Worm (Caenorhabditis elegans) whole organism, midembryonic: ENCODE results near the gene C30G4.2.

ENCODE experiments used
- T22C8.4 ChIP-seq: fragments of 200-800 bp; sonication (Bioruptor generic); IDR thresholded peaks from 2 replicates; pipeline ENCODE4 v1.3.6; 2022; ENCODE audit warnings: missing genetic modification characterization, missing compliant biosample characterization
- cog-1 ChIP-seq: sonication (generic microtip); optimal IDR thresholded peaks from 2 replicates; lab custom pipeline; 2016; ENCODE audit warnings: missing genetic modification characterization, missing compliant biosample characterization
- flt-1 ChIP-seq: fragments of 200-800 bp; sonication (Bioruptor generic); IDR thresholded peaks from 2 replicates; pipeline ENCODE4 v1.3.6; 2022; ENCODE audit warnings: missing genetic modification characterization, missing compliant biosample characterization
- klf-2 ChIP-seq: fragments of 200-800 bp; sonication (Bioruptor generic); conservative IDR thresholded peaks from 2 replicates; pipeline ENCODE4 v1.3.6; 2022; ENCODE audit warnings: missing genetic modification reagents, missing genetic modification characterization, missing compliant biosample characterization
- med-1 ChIP-seq: sonication (generic microtip); optimal IDR thresholded peaks from 2 replicates; lab custom pipeline; 2017; ENCODE audit warnings: missing genetic modification characterization, mild to moderate bottlenecking, missing compliant biosample characterization, antibody characterized with exemption, missing genetic modification reagents; ENCODE audit not compliant: insufficient read depth
- ref-1 ChIP-seq: fragments of 200-800 bp; sonication (Bioruptor generic); conservative IDR thresholded peaks from 2 replicates; pipeline ENCODE4 v1.3.6; 2022; ENCODE audit warnings: missing genetic modification reagents, missing genetic modification characterization, missing compliant biosample characterization
- tab-1 ChIP-seq: fragments of 200-800 bp; sonication (Bioruptor generic); IDR thresholded peaks from 2 replicates; pipeline ENCODE4 v1.3.6; 2022; ENCODE audit warnings: missing genetic modification characterization, missing compliant biosample characterization
- ztf-23 ChIP-seq: fragments of 200-800 bp; sonication (Bioruptor generic); IDR thresholded peaks from 2 replicates; pipeline ENCODE4 v1.3.6; 2022; ENCODE audit warnings: missing genetic modification reagents, missing genetic modification characterization, missing compliant biosample characterization
- ztf-29 ChIP-seq: fragments of 200-800 bp; sonication (Bioruptor generic); IDR thresholded peaks from 2 replicates; pipeline ENCODE4 v1.3.6; 2022; ENCODE audit warnings: missing genetic modification reagents, missing genetic modification characterization, missing compliant biosample characterization

C30G4.2 gene

ce11 chrX:17030169-17030914, 15.1 kb downstream of the C30G4.2 start, which contains the start of gene ptrn-1:
Gene ptrn-1, minus strand, starts transcription at chrX:17030219.
- TF ChIP-seq flt-1 (peak; percentile 53; the same call in 1 of the 2 replicates), cog-1 (tag; lab: Kevin White, UChicago) (peak; percentile 78), ztf-23 (peak; percentile 77; the same call in 1 of the 2 replicates), ztf-29 (GFP tag; lab: Robert Waterston, UW) (no peak)

ce11 chrX:17020858-17021257, 24.6 kb downstream of the C30G4.2 start, which contains the start of gene F35B3.4:
Gene F35B3.4, minus strand, starts transcription at chrX:17020958.
- TF ChIP-seq ztf-23 = no peak
- TF ChIP-seq flt-1 = no peak
- TF ChIP-seq T22C8.4 = no peak
- no peak for TF ChIP-seq ref-1 (GFP tag; lab: Robert Waterston, UW)
- TF ChIP-seq med-1 (GFP tag; lab: Kevin White, UChicago) = no peak
- TF ChIP-seq cog-1 (tag; lab: Kevin White, UChicago) = no peak
- no peak for TF ChIP-seq tab-1 (GFP tag; lab: Robert Waterston, UW)
- TF ChIP-seq ztf-29 (GFP tag; lab: Robert Waterston, UW) = no peak
- TF ChIP-seq klf-2 (GFP tag; lab: Robert Waterston, UW) = no peak

DNA sequence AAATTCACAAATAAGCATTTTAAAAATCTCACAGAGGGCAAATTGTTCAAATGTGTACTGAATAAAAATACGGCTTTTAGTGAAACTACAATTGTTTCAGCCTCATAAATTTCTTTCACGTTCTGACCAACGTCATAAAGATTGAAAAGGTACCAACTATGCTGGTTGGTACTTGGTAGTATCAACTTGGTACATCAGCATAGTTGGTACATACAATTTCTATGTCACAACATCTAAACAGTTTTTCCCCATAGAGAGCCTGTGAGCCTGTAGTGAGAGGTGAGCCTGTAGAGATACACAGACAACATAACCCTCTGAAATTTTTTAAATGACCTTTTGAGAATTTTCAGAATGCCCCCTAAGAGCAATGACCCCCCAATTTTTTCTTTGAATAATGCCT, 26.3 kb downstream of the C30G4.2 start:
- TF ChIP-seq ref-1 (GFP tag; lab: Robert Waterston, UW) = no peak
- no peak for TF ChIP-seq flt-1
- no peak for TF ChIP-seq klf-2 (GFP tag; lab: Robert Waterston, UW)
- no peak for TF ChIP-seq T22C8.4
- TF ChIP-seq ztf-29 (GFP tag; lab: Robert Waterston, UW) = no peak
- TF ChIP-seq ztf-23 = no peak
- TF ChIP-seq cog-1 (tag; lab: Kevin White, UChicago) = no peak
- TF ChIP-seq tab-1 (GFP tag; lab: Robert Waterston, UW) = no peak
- no peak for TF ChIP-seq med-1 (GFP tag; lab: Kevin White, UChicago)

DNA sequence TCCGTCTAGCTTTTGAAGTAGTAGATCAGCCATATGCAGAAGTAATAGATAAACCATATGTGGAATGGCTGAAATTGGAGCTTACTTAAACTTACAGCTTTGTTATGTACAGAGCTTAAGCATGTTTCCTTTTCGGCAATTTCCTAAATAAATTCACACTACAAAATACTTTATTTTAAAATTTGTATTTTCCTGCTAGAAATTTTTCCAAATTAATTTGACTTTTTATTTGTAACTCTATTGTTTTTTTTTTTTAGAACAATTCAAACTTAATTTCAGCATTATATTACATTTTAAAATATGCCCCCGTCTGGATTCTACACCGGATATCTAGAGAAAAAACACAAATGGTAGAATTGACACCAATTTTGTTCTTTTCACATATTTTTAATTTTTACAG, 32.3 kb downstream of the C30G4.2 start, which contains the start of gene F35B3.3:
Gene F35B3.3, plus strand, starts transcription at position 301 of the 400 bp plus-strand sequence.
- no peak for TF ChIP-seq ztf-29 (GFP tag; lab: Robert Waterston, UW)
- TF ChIP-seq flt-1 = no peak
- no peak for TF ChIP-seq tab-1 (GFP tag; lab: Robert Waterston, UW)
- no peak for TF ChIP-seq klf-2 (GFP tag; lab: Robert Waterston, UW)
- no peak for TF ChIP-seq med-1 (GFP tag; lab: Kevin White, UChicago)
- TF ChIP-seq ztf-23 = no peak
- TF ChIP-seq cog-1 (tag; lab: Kevin White, UChicago) = no peak
- TF ChIP-seq T22C8.4 = no peak
- no peak for TF ChIP-seq ref-1 (GFP tag; lab: Robert Waterston, UW)

ce11 chrX:17006843-17007242, 38.6 kb downstream of the C30G4.2 start:
- TF ChIP-seq ztf-29 (GFP tag; lab: Robert Waterston, UW) (no peak), klf-2 (GFP tag; lab: Robert Waterston, UW) (no peak), flt-1 (no peak), T22C8.4 (no peak), cog-1 (tag; lab: Kevin White, UChicago) (no peak), ref-1 (GFP tag; lab: Robert Waterston, UW) (no peak), tab-1 (GFP tag; lab: Robert Waterston, UW) (no peak), ztf-23 (no peak), med-1 (GFP tag; lab: Kevin White, UChicago) (no peak)

DNA sequence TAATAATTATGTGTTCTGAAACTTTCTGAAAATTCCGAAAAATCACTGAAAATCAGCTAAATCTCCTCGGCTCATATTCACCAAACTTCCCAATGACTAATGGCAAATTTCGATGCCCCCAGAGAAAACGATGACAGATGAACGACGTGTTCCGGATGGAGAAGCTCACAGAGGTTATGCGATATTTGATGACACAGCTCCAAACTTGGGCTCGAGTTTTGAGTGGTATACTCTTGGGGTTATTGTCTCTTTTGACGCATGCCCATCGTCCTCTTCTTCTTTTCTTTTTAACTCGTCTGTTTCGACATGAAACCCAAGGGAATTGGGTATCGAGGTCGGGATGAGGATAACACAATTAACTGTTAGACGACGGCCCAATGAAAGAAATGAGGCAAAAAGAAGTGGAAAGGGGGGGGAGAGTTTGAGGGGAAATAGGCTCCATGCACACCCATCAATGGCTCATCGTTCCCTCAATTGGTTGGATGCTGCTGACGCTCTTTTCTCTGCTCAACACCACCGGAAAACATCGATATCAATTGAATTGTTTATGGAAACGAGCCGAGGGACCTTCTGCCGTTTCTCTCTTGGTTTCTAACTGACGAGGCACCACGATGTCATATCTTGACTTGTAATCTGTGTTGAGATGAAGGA, 41.8 kb downstream of the C30G4.2 start:
- no peak for TF ChIP-seq flt-1
- no peak for TF ChIP-seq ref-1 (GFP tag; lab: Robert Waterston, UW)
- no peak for TF ChIP-seq cog-1 (tag; lab: Kevin White, UChicago)
- no peak for TF ChIP-seq tab-1 (GFP tag; lab: Robert Waterston, UW)
- no peak for TF ChIP-seq ztf-29 (GFP tag; lab: Robert Waterston, UW)
- no peak for TF ChIP-seq med-1 (GFP tag; lab: Kevin White, UChicago)
- no peak for TF ChIP-seq ztf-23
- TF ChIP-seq T22C8.4 = no peak
- no peak for TF ChIP-seq klf-2 (GFP tag; lab: Robert Waterston, UW)

ce11 chrX:17002149-17002548, 43.3 kb downstream of the C30G4.2 start:
- TF ChIP-seq ref-1 (GFP tag; lab: Robert Waterston, UW) = no peak
- no peak for TF ChIP-seq cog-1 (tag; lab: Kevin White, UChicago)
- no peak for TF ChIP-seq klf-2 (GFP tag; lab: Robert Waterston, UW)
- TF ChIP-seq T22C8.4 = no peak
- TF ChIP-seq ztf-29 (GFP tag; lab: Robert Waterston, UW) = no peak
- TF ChIP-seq flt-1 = no peak
- no peak for TF ChIP-seq tab-1 (GFP tag; lab: Robert Waterston, UW)
- TF ChIP-seq med-1 (GFP tag; lab: Kevin White, UChicago) = no peak
- TF ChIP-seq ztf-23 = no peak

- TF ChIP-seq flt-1 (no peak), med-1 (GFP tag; lab: Kevin White, UChicago) (no peak), T22C8.4 (no peak), ztf-23 (peak; percentile 62; the same call in 1 of the 2 replicates)
Observed at ce11 chrX:16999649-17000048, 45.8 kb downstream of the C30G4.2 start.

ce11 chrX:16998981-16999380, 46.4 kb downstream of the C30G4.2 start:
- no peak for TF ChIP-seq med-1 (GFP tag; lab: Kevin White, UChicago)
